Worm (Caenorhabditis elegans): ENCODE results near the gene hch-1.

ce11 chrX:14661918-14662317 is 37.9 kb downstream of the hch-1 start:
- no peak for TF ChIP-seq nhr-77 (tag; optimal IDR thresholded peaks at IDR 0.05)
- TF ChIP-seq lin-39 (tag; optimal IDR thresholded peaks at IDR 0.05) = no peak
- TF ChIP-seq snpc-4 (tag; optimal IDR thresholded peaks at IDR 0.05) = peak; percentile 65
- no peak for TF ChIP-seq lin-35 (GFP tag; optimal IDR thresholded peaks at IDR 0.05)
- no peak for TF ChIP-seq fkh-10 (GFP tag; optimal IDR thresholded peaks at IDR 0.05)
- TF ChIP-seq lin-13 (GFP tag; optimal IDR thresholded peaks at IDR 0.05) = no peak
- no peak for TF ChIP-seq lin-15B (tag; optimal IDR thresholded peaks at IDR 0.05)
- no peak for TF ChIP-seq nhr-20 (tag; optimal IDR thresholded peaks at IDR 0.05)
- TF ChIP-seq nhr-237 (tag; optimal IDR thresholded peaks at IDR 0.05) = no peak
- TF ChIP-seq unc-62 (GFP tag; optimal IDR thresholded peaks at IDR 0.05) = no peak
- TF ChIP-seq egl-27 (tag; optimal IDR thresholded peaks at IDR 0.05) = no peak
